Worm (Caenorhabditis elegans) whole organism, mixed stage, embryonic: ENCODE data around the gene C05C12.1.

Source experiments
- blmp-1 ChIP-seq: fragments of 150-350 bp; optimal IDR thresholded peaks from 2 replicates; lab custom pipeline; 2014; ENCODE audit warnings: missing biosample characterization, missing genetic modification characterization
- elt-3 ChIP-seq: fragments of 150-350 bp; optimal IDR thresholded peaks from 2 replicates; lab custom pipeline; 2014; ENCODE audit warnings: missing biosample characterization, missing genetic modification characterization
- lin-32 ChIP-seq: fragments of 200-800 bp; sonication (Bioruptor generic); optimal IDR thresholded peaks from 2 replicates; lab custom pipeline; 2018; ENCODE audit warnings: mild to moderate bottlenecking, missing genetic modification characterization, missing compliant biosample characterization
- lsy-2 ChIP-seq: fragments of 150-350 bp; optimal IDR thresholded peaks from 2 replicates; lab custom pipeline; 2014; ENCODE audit warnings: missing biosample characterization, missing genetic modification characterization
- nhr-237 ChIP-seq: fragments of 150-350 bp; optimal IDR thresholded peaks from 2 replicates; lab custom pipeline; 2014; ENCODE audit warnings: missing biosample characterization, missing genetic modification characterization
- nhr-28 ChIP-seq: fragments of 150-350 bp; optimal IDR thresholded peaks from 2 replicates; lab custom pipeline; 2014; ENCODE audit warnings: missing biosample characterization, missing genetic modification characterization
- nhr-76 ChIP-seq: sonication (generic microtip); optimal IDR thresholded peaks from 2 replicates; lab custom pipeline; 2017; ENCODE audit warnings: missing biosample characterization, missing genetic modification characterization
- pha-4 ChIP-seq: fragments of 150-350 bp; optimal IDR thresholded peaks from 2 replicates; lab custom pipeline; 2018; ENCODE audit warnings: missing biosample characterization, missing genetic modification reagents, missing genetic modification characterization
- tbx-8 ChIP-seq: fragments of 200-800 bp; sonication (Bioruptor generic); optimal IDR thresholded peaks from 2 replicates; lab custom pipeline; 2018; ENCODE audit warnings: mild to moderate bottlenecking, missing genetic modification characterization, moderate library complexity, missing compliant biosample characterization
- unc-62 ChIP-seq: fragments of 150-350 bp; optimal IDR thresholded peaks from 2 replicates; lab custom pipeline; 2014; ENCODE audit warnings: missing biosample characterization, missing genetic modification reagents, missing genetic modification characterization

DNA sequence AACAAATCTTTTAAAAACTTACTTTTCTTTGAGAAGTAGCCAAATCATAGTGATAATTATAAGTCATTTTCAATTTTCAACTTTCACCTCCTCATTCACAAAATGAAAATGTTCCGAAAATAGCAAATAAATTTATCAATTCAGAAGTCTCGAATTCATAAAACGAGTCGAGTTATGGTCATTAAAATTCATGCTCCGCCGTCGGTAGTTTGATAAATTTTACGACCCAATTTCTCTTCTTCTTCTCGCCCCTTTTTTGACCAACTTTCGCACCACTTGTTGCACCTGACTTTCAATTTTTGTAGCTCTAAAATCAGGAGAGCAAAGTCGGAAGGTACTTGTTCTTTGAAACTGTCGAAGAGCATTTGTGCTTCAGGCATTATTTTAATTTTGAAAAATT is 23.7 kb upstream of the C05C12.1 start, which contains the start of gene best-7:
- no peak for TF ChIP-seq blmp-1
- no peak for TF ChIP-seq unc-62
- no peak for TF ChIP-seq nhr-28 (tag; lab: Kevin White, UChicago)
- TF ChIP-seq elt-3 (tag; lab: Kevin White, UChicago), result no peak
- no peak for TF ChIP-seq lsy-2
- TF ChIP-seq nhr-237 (tag; lab: Kevin White, UChicago), result no peak
- no peak for TF ChIP-seq nhr-76 (tag; lab: Kevin White, UChicago)
- no peak for TF ChIP-seq pha-4
- TF ChIP-seq tbx-8 (GFP tag; lab: Kevin White, UChicago), result no peak
- TF ChIP-seq lin-32, result no peak
